Fruit fly (Drosophila melanogaster) whole organism, embryonic: ENCODE measurements around the gene IleRS-m.
A peak's percentile ranks its signal among the peaks of the same experiment; 100 is the strongest.

ENCODE experiments used
- Asciz ChIP-seq: fragments of 200-800 bp; sonication (Bioruptor generic); optimal IDR thresholded peaks from 2 replicates; lab custom pipeline; 2017; ENCODE audit warnings: missing biosample characterization, mild to moderate bottlenecking, missing genetic modification characterization, missing genetic modification reagents
- Bgb ChIP-seq: fragments of 200-800 bp; sonication (Bioruptor generic); IDR thresholded peaks from 2 replicates; pipeline ENCODE4 v1.3.6; 2022; ENCODE audit warnings: missing biosample characterization, missing genetic modification characterization; ENCODE audit not compliant: partially characterized antibody
- BtbVII ChIP-seq: fragments of 200-800 bp; sonication (Bioruptor generic); optimal IDR thresholded peaks from 3 replicates; lab custom pipeline; 2017; ENCODE audit warnings: missing biosample characterization, mild to moderate bottlenecking, missing genetic modification characterization
- CG11398 ChIP-seq: fragments of 200-800 bp; sonication (Bioruptor generic); optimal IDR thresholded peaks from 2 replicates; lab custom pipeline; 2016; ENCODE audit warnings: missing biosample characterization, missing genetic modification characterization
- CG11560 ChIP-seq: fragments of 200-800 bp; sonication (Bioruptor generic); IDR thresholded peaks from 3 replicates; pipeline ENCODE4 v1.3.6; 2022; ENCODE audit warnings: missing biosample characterization, missing genetic modification characterization
- CG11723 ChIP-seq: fragments of 200-800 bp; sonication (Bioruptor generic); optimal IDR thresholded peaks from 2 replicates; lab custom pipeline; 2017; ENCODE audit warnings: missing biosample characterization, mild to moderate bottlenecking, missing genetic modification characterization
- CG12104 ChIP-seq: fragments of 200-800 bp; sonication (Bioruptor generic); optimal IDR thresholded peaks from 3 replicates; lab custom pipeline; 2016; ENCODE audit warnings: missing biosample characterization, missing genetic modification characterization
- CG12155 ChIP-seq: fragments of 200-800 bp; sonication (Bioruptor generic); optimal IDR thresholded peaks from 3 replicates; lab custom pipeline; 2016; ENCODE audit warnings: missing biosample characterization, missing genetic modification characterization
- CG1233 ChIP-seq: fragments of 200-800 bp; sonication (Bioruptor generic); optimal IDR thresholded peaks from 4 replicates; lab custom pipeline; 2018; ENCODE audit warnings: missing biosample characterization, mild to moderate bottlenecking, missing genetic modification characterization
- CG1529 ChIP-seq: fragments of 200-800 bp; sonication (Bioruptor generic); optimal IDR thresholded peaks from 3 replicates; lab custom pipeline; 2018; ENCODE audit warnings: missing biosample characterization, missing genetic modification characterization
- CG18011 ChIP-seq: fragments of 200-800 bp; sonication (Bioruptor generic); optimal IDR thresholded peaks from 2 replicates; lab custom pipeline; 2017; ENCODE audit warnings: missing biosample characterization, missing genetic modification characterization, mild to moderate bottlenecking, moderate library complexity, missing genotype
- CG2120 ChIP-seq: fragments of 200-800 bp; sonication (Bioruptor generic); optimal IDR thresholded peaks from 3 replicates; lab custom pipeline; 2016; ENCODE audit warnings: missing biosample characterization, missing genetic modification characterization
- CG2678 ChIP-seq: fragments of 200-800 bp; sonication (Bioruptor generic); optimal IDR thresholded peaks from 3 replicates; lab custom pipeline; 2019; ENCODE audit warnings: missing biosample characterization, mild to moderate bottlenecking, missing genetic modification characterization, moderate library complexity
- CG31441 ChIP-seq: fragments of 200-800 bp; sonication (Bioruptor generic); IDR thresholded peaks from 2 replicates; pipeline ENCODE4 v1.3.6; 2022; ENCODE audit warnings: missing biosample characterization, missing genetic modification characterization
- CG32532 ChIP-seq: fragments of 200-800 bp; sonication (Bioruptor generic); IDR thresholded peaks from 2 replicates; pipeline ENCODE4 v1.3.6; 2022; ENCODE audit warnings: missing biosample characterization, missing genetic modification characterization
- CG3281 ChIP-seq: fragments of 200-800 bp; sonication (Bioruptor generic); optimal IDR thresholded peaks from 3 replicates; lab custom pipeline; 2017; ENCODE audit warnings: missing biosample characterization, mild to moderate bottlenecking, missing genetic modification characterization
- CG3847 ChIP-seq: fragments of 200-800 bp; sonication (Bioruptor generic); IDR thresholded peaks from 2 replicates; pipeline ENCODE4 v1.3.6; 2022; ENCODE audit warnings: missing biosample characterization, missing genetic modification characterization
- CG7745 ChIP-seq: fragments of 200-800 bp; sonication (Bioruptor generic); optimal IDR thresholded peaks from 2 replicates; lab custom pipeline; 2018; ENCODE audit warnings: missing biosample characterization, mild to moderate bottlenecking, missing genetic modification characterization, moderate library complexity
- CG7963 ChIP-seq: fragments of 200-800 bp; sonication (Bioruptor generic); IDR thresholded peaks from 3 replicates; pipeline ENCODE4 v1.3.6; 2022; ENCODE audit warnings: missing biosample characterization, missing genetic modification characterization; ENCODE audit not compliant: partially characterized antibody
- CG8388 ChIP-seq: fragments of 200-800 bp; sonication (Bioruptor generic); optimal IDR thresholded peaks from 2 replicates; lab custom pipeline; 2019; ENCODE audit warnings: missing biosample characterization, mild to moderate bottlenecking, missing genetic modification characterization, moderate library complexity
- CG9817 ChIP-seq: fragments of 200-800 bp; sonication (Bioruptor generic); optimal IDR thresholded peaks from 2 replicates; lab custom pipeline; 2018; ENCODE audit warnings: missing biosample characterization, mild to moderate bottlenecking, missing genetic modification characterization, moderate library complexity
- CHES-1-like ChIP-seq: fragments of 200-800 bp; sonication (Bioruptor generic); optimal IDR thresholded peaks from 2 replicates; lab custom pipeline; 2016; ENCODE audit warnings: missing biosample characterization, missing genetic modification characterization
- Gsc ChIP-seq: fragments of 200-800 bp; sonication (Bioruptor generic); IDR thresholded peaks from 2 replicates; pipeline ENCODE4 v1.3.6; 2022; ENCODE audit warnings: missing biosample characterization, missing genetic modification characterization
- HLHmδ ChIP-seq: fragments of 200-800 bp; sonication (Bioruptor generic); optimal IDR thresholded peaks from 2 replicates; lab custom pipeline; 2018; ENCODE audit warnings: missing biosample characterization, mild to moderate bottlenecking, missing genetic modification characterization, moderate library complexity
- HmgD ChIP-seq: fragments of 200-800 bp; sonication (Bioruptor generic); optimal IDR thresholded peaks from 3 replicates; lab custom pipeline; 2016; ENCODE audit warnings: missing biosample characterization, missing genetic modification characterization
- HmgZ ChIP-seq: fragments of 200-800 bp; sonication (Bioruptor generic); optimal IDR thresholded peaks from 2 replicates; lab custom pipeline; 2018; ENCODE audit warnings: missing biosample characterization, mild to moderate bottlenecking, missing genetic modification characterization
- Hsf ChIP-seq: fragments of 200-800 bp; sonication (Bioruptor generic); optimal IDR thresholded peaks from 3 replicates; lab custom pipeline; 2016; ENCODE audit warnings: missing biosample characterization, missing genetic modification characterization
- MTF-1 ChIP-seq: fragments of 200-800 bp; sonication (Bioruptor generic); optimal IDR thresholded peaks from 2 replicates; lab custom pipeline; 2018; ENCODE audit warnings: missing biosample characterization, mild to moderate bottlenecking, missing genetic modification characterization, borderline replicate concordance
- Med ChIP-seq: fragments of 200-800 bp; sonication (Bioruptor generic); peaks from one replicate; lab custom pipeline; 2016; ENCODE audit warnings: missing biosample characterization, missing genetic modification characterization, mild to moderate bottlenecking, inconsistent platforms, moderate library complexity
- Mes4 ChIP-seq: fragments of 200-800 bp; sonication (Bioruptor generic); optimal IDR thresholded peaks from 2 replicates; lab custom pipeline; 2016; ENCODE audit warnings: missing biosample characterization, missing genetic modification characterization
- NC2β ChIP-seq: fragments of 200-800 bp; sonication (Bioruptor generic); optimal IDR thresholded peaks from 2 replicates; lab custom pipeline; 2016; ENCODE audit warnings: missing biosample characterization, missing genetic modification characterization
- Ravus ChIP-seq: fragments of 200-800 bp; sonication (Bioruptor generic); IDR thresholded peaks from 2 replicates; pipeline ENCODE4 v1.3.6; 2022; ENCODE audit warnings: missing biosample characterization, missing genetic modification characterization
- Taf1 ChIP-seq: fragments of 200-800 bp; sonication (Bioruptor generic); IDR thresholded peaks from 2 replicates; pipeline ENCODE4 v1.3.6; 2022; ENCODE audit warnings: missing biosample characterization, missing genetic modification characterization
- ara ChIP-seq: fragments of 200-800 bp; sonication (Bioruptor generic); IDR thresholded peaks from 2 replicates; pipeline ENCODE4 v1.3.6; 2022; ENCODE audit warnings: missing biosample characterization, missing genetic modification characterization
- cg ChIP-seq: fragments of 200-800 bp; sonication (Bioruptor generic); optimal IDR thresholded peaks from 3 replicates; lab custom pipeline; 2019; ENCODE audit warnings: missing biosample characterization, mild to moderate bottlenecking, missing genetic modification characterization, moderate library complexity
- corto ChIP-seq: fragments of 200-800 bp; sonication (Bioruptor generic); optimal IDR thresholded peaks from 2 replicates; lab custom pipeline; 2016; ENCODE audit warnings: missing biosample characterization, mild to moderate bottlenecking, missing genetic modification characterization, moderate library complexity
- danr ChIP-seq: fragments of 200-800 bp; sonication (Bioruptor generic); IDR thresholded peaks from 2 replicates; pipeline ENCODE4 v1.3.6; 2022; ENCODE audit warnings: missing biosample characterization, missing genetic modification characterization
- dm ChIP-seq: fragments of 200-800 bp; sonication (Bioruptor generic); optimal IDR thresholded peaks from 3 replicates; lab custom pipeline; 2016; ENCODE audit warnings: missing biosample characterization, missing genetic modification characterization
- eve ChIP-seq, 2 experiments: fragments of >200 bp; optimal IDR thresholded peaks; 2 replicates each; lab custom pipeline; 2017; ENCODE audit warnings: missing biosample characterization in 2 of 2, missing genetic modification characterization in 2 of 2
- ewg ChIP-seq: fragments of 200-800 bp; sonication (Bioruptor generic); optimal IDR thresholded peaks from 3 replicates; lab custom pipeline; 2017; ENCODE audit warnings: mild to moderate bottlenecking, missing biosample characterization, missing genetic modification reagents, missing genetic modification characterization
- fru ChIP-seq: fragments of >200 bp; optimal IDR thresholded peaks from 2 replicates; lab custom pipeline; 2017
- gfzf ChIP-seq: fragments of 200-800 bp; sonication (Bioruptor generic); optimal IDR thresholded peaks from 2 replicates; lab custom pipeline; 2016; ENCODE audit warnings: missing biosample characterization, mild to moderate bottlenecking, missing genetic modification characterization, moderate library complexity
- grn ChIP-seq: fragments of 200-800 bp; sonication (Bioruptor generic); optimal IDR thresholded peaks from 3 replicates; lab custom pipeline; 2017; ENCODE audit warnings: missing biosample characterization, missing genetic modification characterization
- lov ChIP-seq, 2 experiments: fragments of 200-800 bp in 1 of 2; fragments of >200 bp in 1 of 2; sonication (Bioruptor generic) in 1 of 2; IDR thresholded peaks in 1 of 2; optimal IDR thresholded peaks in 1 of 2; 2 replicates in 1 of 2; 3 replicates in 1 of 2; pipeline versions ENCODE4 v1.3.6 to Lab custom; 2017 to 2022; ENCODE audit warnings: missing biosample characterization in 1 of 2, missing genetic modification characterization in 1 of 2
- org-1 ChIP-seq: fragments of 200-800 bp; sonication (Bioruptor generic); optimal IDR thresholded peaks from 2 replicates; lab custom pipeline; 2017; ENCODE audit warnings: missing biosample characterization, missing genetic modification characterization
- phol ChIP-seq: fragments of 200-800 bp; sonication (Bioruptor generic); optimal IDR thresholded peaks from 3 replicates; lab custom pipeline; 2018; ENCODE audit warnings: missing biosample characterization, mild to moderate bottlenecking, missing genetic modification characterization, moderate library complexity
- schlank ChIP-seq: fragments of 200-800 bp; sonication (Bioruptor generic); optimal IDR thresholded peaks from 2 replicates; lab custom pipeline; 2018; ENCODE audit warnings: missing biosample characterization, mild to moderate bottlenecking, missing genetic modification characterization
- sima ChIP-seq: fragments of 200-800 bp; sonication (Bioruptor generic); optimal IDR thresholded peaks from 2 replicates; lab custom pipeline; 2016; ENCODE audit warnings: missing biosample characterization, missing genetic modification characterization
- slou ChIP-seq: fragments of 200-800 bp; sonication (Bioruptor generic); optimal IDR thresholded peaks from 3 replicates; lab custom pipeline; 2016; ENCODE audit warnings: missing biosample characterization, missing genetic modification characterization
- vfl ChIP-seq: fragments of 200-800 bp; sonication (Bioruptor generic); optimal IDR thresholded peaks from 2 replicates; lab custom pipeline; 2016; ENCODE audit warnings: missing biosample characterization, missing genetic modification characterization
- wek ChIP-seq: fragments of 200-800 bp; sonication (Bioruptor generic); optimal IDR thresholded peaks from 3 replicates; lab custom pipeline; 2018; ENCODE audit warnings: missing biosample characterization, mild to moderate bottlenecking, missing genetic modification characterization, moderate library complexity

The IleRS-m gene

dm6 chr3L:16090330-16090803 lies 9.7 kb upstream of the IleRS-m start, which contains the start of the genes CG5235 and ClC-c (continued):
- TF ChIP-seq Asciz (no peak), CG1233 (GFP tag; lab: Kevin White, UChicago) (no peak), CG12104 (GFP tag; lab: Kevin White, UChicago) (no peak), CG3281 (no peak), HmgZ (peak; percentile 26), cg (GFP tag; lab: Kevin White, UChicago) (peak; percentile 81), corto (GFP tag; lab: Kevin White, UChicago) (no peak), Med (peak; percentile 79), BtbVII (GFP tag; lab: Kevin White, UChicago) (no peak), CG7745 (tag; lab: Kevin White, UChicago) (peak; percentile 46), ewg (GFP tag; lab: Kevin White, UChicago) (no peak), HLHmδ (no peak), CG9817 (tag; lab: Kevin White, UChicago) (no peak), schlank (tag; lab: Kevin White, UChicago) (no peak), CG18011 (GFP tag; lab: Kevin White, UChicago) (no peak), org-1 (GFP tag; lab: Kevin White, UChicago) (no peak), CG2120 (GFP tag; lab: Kevin White, UChicago) (peak; percentile 9), CG31441 (no peak), CHES-1-like (peak; percentile 51), MTF-1 (GFP tag; lab: Kevin White, UChicago) (no peak), Hsf (GFP tag; lab: Kevin White, UChicago) (no peak), Mes4 (no peak), Taf1 (GFP tag; lab: Robert Waterston, UW) (no peak), gfzf (GFP tag; lab: Kevin White, UChicago) (peak; percentile 88), Bgb (GFP tag; lab: Robert Waterston, UW) (peak; percentile 85), Gsc (GFP tag; lab: Robert Waterston, UW) (no peak), slou (GFP tag; lab: Kevin White, UChicago) (no peak), wek (GFP tag; lab: Kevin White, UChicago) (no peak), CG8388 (GFP tag; lab: Kevin White, UChicago) (no peak), CG7963 (GFP tag; lab: Robert Waterston, UW) (peak; percentile 86), HmgD (GFP tag; lab: Kevin White, UChicago) (peak; percentile 60), lov (optimal IDR thresholded peaks at IDR 0.05; lab: Kevin White, UChicago) (no peak), lov (GFP tag; IDR thresholded peaks at IDR 0.05; lab: Robert Waterston, UW) (no peak), Ravus (GFP tag; lab: Robert Waterston, UW) (no peak), grn (no peak), ara (GFP tag; lab: Robert Waterston, UW) (no peak), vfl (GFP tag; lab: Kevin White, UChicago) (no peak), danr (no peak), CG11723 (GFP tag; lab: Kevin White, UChicago) (no peak), dm (GFP tag; lab: Kevin White, UChicago) (no peak), CG32532 (GFP tag; lab: Robert Waterston, UW) (no peak), CG2678 (tag; lab: Kevin White, UChicago) (no peak), CG11398 (no peak), sima (GFP tag; lab: Kevin White, UChicago) (no peak), CG12155 (GFP tag; lab: Kevin White, UChicago) (no peak), CG3847 (GFP tag; lab: Robert Waterston, UW) (0 out of 2 replicates have a peak, but pooled peaks have one; percentile 12), phol (no peak), CG11560 (peak; percentile 97), NC2β (GFP tag; lab: Kevin White, UChicago) (no peak), eve (GFP tag; optimal IDR thresholded peaks at IDR 0.05; lab: Kevin White, UChicago) (no peak), fru (lab: Kevin White, UChicago) (no peak), CG1529 (no peak)
